Fruit fly (Drosophila melanogaster) whole organism, embryonic: ENCODE results near the gene M6.
A peak's percentile ranks its signal among the peaks of the same experiment; 100 is the strongest.

Source experiments
- Atf6 ChIP-seq: fragments of 200-800 bp; sonication (Bioruptor generic); IDR thresholded peaks from 2 replicates; pipeline ENCODE4 v1.3.6; 2022; ENCODE audit warnings: missing biosample characterization, missing genetic modification characterization
- BEAF-32 ChIP-seq: fragments of 200-800 bp; sonication (Bioruptor generic); optimal IDR thresholded peaks from 3 replicates; lab custom pipeline; 2017; ENCODE audit warnings: missing biosample characterization, missing genetic modification characterization, mild to moderate bottlenecking, moderate library complexity, missing genetic modification reagents
- CG10462 ChIP-seq: fragments of 200-800 bp; sonication (Bioruptor generic); optimal IDR thresholded peaks from 2 replicates; lab custom pipeline; 2016; ENCODE audit warnings: missing biosample characterization, missing genetic modification characterization
- CG12769 ChIP-seq: fragments of 200-800 bp; sonication (Bioruptor generic); optimal IDR thresholded peaks from 2 replicates; lab custom pipeline; 2019; ENCODE audit warnings: missing biosample characterization, mild to moderate bottlenecking, missing genetic modification characterization, moderate library complexity
- CG13894 ChIP-seq: fragments of 200-800 bp; sonication (Bioruptor generic); optimal IDR thresholded peaks from 3 replicates; lab custom pipeline; 2018; ENCODE audit warnings: missing biosample characterization, mild to moderate bottlenecking, missing genetic modification characterization, moderate library complexity
- CG15269 ChIP-seq: fragments of 200-800 bp; sonication (Bioruptor generic); optimal IDR thresholded peaks from 2 replicates; lab custom pipeline; 2018; ENCODE audit warnings: missing biosample characterization, mild to moderate bottlenecking, missing genetic modification characterization, moderate library complexity
- CG15601 ChIP-seq: fragments of 200-800 bp; sonication (Bioruptor generic); optimal IDR thresholded peaks from 3 replicates; lab custom pipeline; 2019; ENCODE audit warnings: missing biosample characterization, mild to moderate bottlenecking, missing genetic modification characterization, moderate library complexity
- CG17568 ChIP-seq: fragments of 200-800 bp; sonication (Bioruptor generic); optimal IDR thresholded peaks from 2 replicates; lab custom pipeline; 2018; ENCODE audit warnings: missing biosample characterization, mild to moderate bottlenecking, missing genetic modification characterization, moderate library complexity
- CG31388 ChIP-seq: fragments of 200-800 bp; sonication (Bioruptor generic); optimal IDR thresholded peaks from 2 replicates; lab custom pipeline; 2016; ENCODE audit warnings: missing biosample characterization, missing genetic modification characterization
- CG3407 ChIP-seq: fragments of 200-800 bp; sonication (Bioruptor generic); optimal IDR thresholded peaks from 2 replicates; lab custom pipeline; 2018; ENCODE audit warnings: missing biosample characterization, mild to moderate bottlenecking, missing genetic modification characterization
- CG34224 ChIP-seq: fragments of 200-800 bp; sonication (Bioruptor generic); IDR thresholded peaks from 3 replicates; pipeline ENCODE4 v1.3.6; 2022; ENCODE audit warnings: missing biosample characterization, missing genetic modification characterization; ENCODE audit not compliant: partially characterized antibody
- CG5953 ChIP-seq: fragments of 200-800 bp; sonication (Bioruptor generic); IDR thresholded peaks from 2 replicates; pipeline ENCODE4 v1.3.6; 2022; ENCODE audit warnings: missing biosample characterization, missing genetic modification characterization
- CoRest ChIP-seq: fragments of 200-800 bp; sonication (Bioruptor generic); optimal IDR thresholded peaks from 3 replicates; lab custom pipeline; 2018; ENCODE audit warnings: missing biosample characterization, mild to moderate bottlenecking, missing genetic modification characterization, moderate library complexity
- Dbx ChIP-seq: fragments of 200-800 bp; sonication (Bioruptor generic); IDR thresholded peaks from 3 replicates; pipeline ENCODE4 v1.3.6; 2022; ENCODE audit warnings: missing biosample characterization, missing genetic modification characterization
- Dp ChIP-seq: fragments of 200-800 bp; sonication (Bioruptor generic); optimal IDR thresholded peaks from 2 replicates; lab custom pipeline; 2018; ENCODE audit warnings: missing biosample characterization, mild to moderate bottlenecking, missing genetic modification characterization, moderate library complexity
- Drgx ChIP-seq: fragments of 200-800 bp; sonication (Bioruptor generic); IDR thresholded peaks from 2 replicates; pipeline ENCODE4 v1.3.6; 2022; ENCODE audit warnings: missing biosample characterization, missing genetic modification characterization
- Eip74EF ChIP-seq, 2 experiments: fragments of 200-800 bp in 1 of 2; fragments of >200 bp in 1 of 2; sonication (Bioruptor generic) in 1 of 2; optimal IDR thresholded peaks; 2 replicates each; lab custom pipeline; 2017 to 2019; ENCODE audit warnings: missing biosample characterization in 2 of 2, missing genetic modification characterization in 2 of 2, mild to moderate bottlenecking in 1 of 2, moderate library complexity in 1 of 2
- Fer3 ChIP-seq: fragments of 200-800 bp; sonication (Bioruptor generic); optimal IDR thresholded peaks from 2 replicates; lab custom pipeline; 2018; ENCODE audit warnings: missing biosample characterization, mild to moderate bottlenecking, missing genetic modification characterization, moderate library complexity
- Gug ChIP-seq: fragments of 200-800 bp; sonication (Bioruptor generic); IDR thresholded peaks from 4 replicates; pipeline ENCODE4 v1.3.6; 2022; ENCODE audit warnings: missing biosample characterization, missing genetic modification characterization
- H2.0 ChIP-seq: fragments of 200-800 bp; sonication (Bioruptor generic); IDR thresholded peaks from 2 replicates; pipeline ENCODE4 v1.3.6; 2022; ENCODE audit warnings: missing biosample characterization, missing genetic modification characterization
- MBD-R2 ChIP-seq: fragments of 200-800 bp; sonication (Bioruptor generic); IDR thresholded peaks from 2 replicates; pipeline ENCODE4 v1.3.6; 2022; ENCODE audit warnings: missing biosample characterization, missing genetic modification characterization
- MTF-1 ChIP-seq: fragments of 200-800 bp; sonication (Bioruptor generic); optimal IDR thresholded peaks from 2 replicates; lab custom pipeline; 2018; ENCODE audit warnings: missing biosample characterization, mild to moderate bottlenecking, missing genetic modification characterization, borderline replicate concordance
- NC2α ChIP-seq: fragments of 200-800 bp; sonication (Bioruptor generic); optimal IDR thresholded peaks from 2 replicates; lab custom pipeline; 2016; ENCODE audit warnings: missing biosample characterization, missing genetic modification characterization
- NFAT ChIP-seq: fragments of 200-800 bp; sonication (Bioruptor generic); IDR thresholded peaks from 2 replicates; pipeline ENCODE4 v1.3.6; 2022; ENCODE audit warnings: missing biosample characterization, missing genetic modification characterization
- Nf-YB ChIP-seq: fragments of 200-800 bp; sonication (Bioruptor generic); optimal IDR thresholded peaks from 3 replicates; lab custom pipeline; 2019; ENCODE audit warnings: missing biosample characterization, mild to moderate bottlenecking, missing genetic modification characterization, moderate library complexity
- Ravus ChIP-seq: fragments of 200-800 bp; sonication (Bioruptor generic); IDR thresholded peaks from 2 replicates; pipeline ENCODE4 v1.3.6; 2022; ENCODE audit warnings: missing biosample characterization, missing genetic modification characterization
- Sry-β ChIP-seq: fragments of 200-800 bp; sonication (Bioruptor generic); optimal IDR thresholded peaks from 2 replicates; lab custom pipeline; 2018; ENCODE audit warnings: missing biosample characterization, mild to moderate bottlenecking, missing genetic modification characterization, moderate library complexity
- Sry-δ ChIP-seq: fragments of 200-800 bp; sonication (Bioruptor generic); optimal IDR thresholded peaks from 2 replicates; lab custom pipeline; 2016; ENCODE audit warnings: missing biosample characterization, missing genetic modification characterization
- amos ChIP-seq: fragments of 200-800 bp; sonication (Bioruptor generic); IDR thresholded peaks from 2 replicates; pipeline ENCODE4 v1.3.6; 2022; ENCODE audit warnings: missing biosample characterization, missing genetic modification characterization; ENCODE audit not compliant: partially characterized antibody
- aop ChIP-seq: fragments of 200-800 bp; sonication (Bioruptor generic); IDR thresholded peaks from 2 replicates; pipeline ENCODE4 v1.3.6; 2022; ENCODE audit warnings: missing biosample characterization, missing genetic modification characterization
- ash1 ChIP-seq: fragments of 200-800 bp; sonication (Bioruptor generic); optimal IDR thresholded peaks from 2 replicates; lab custom pipeline; 2018; ENCODE audit warnings: missing biosample characterization, mild to moderate bottlenecking, missing genetic modification characterization
- ato ChIP-seq: fragments of 200-800 bp; sonication (Bioruptor generic); IDR thresholded peaks from 2 replicates; pipeline ENCODE4 v1.3.6; 2022; ENCODE audit warnings: missing biosample characterization, missing genetic modification characterization; ENCODE audit not compliant: partially characterized antibody
- danr ChIP-seq: fragments of 200-800 bp; sonication (Bioruptor generic); IDR thresholded peaks from 2 replicates; pipeline ENCODE4 v1.3.6; 2022; ENCODE audit warnings: missing biosample characterization, missing genetic modification characterization
- dati ChIP-seq: fragments of 200-800 bp; sonication (Bioruptor generic); IDR thresholded peaks from 2 replicates; pipeline ENCODE4 v1.3.6; 2022; ENCODE audit warnings: missing biosample characterization, missing genetic modification characterization
- gem ChIP-seq: fragments of 200-800 bp; sonication (Bioruptor generic); optimal IDR thresholded peaks from 2 replicates; lab custom pipeline; 2019; ENCODE audit warnings: missing biosample characterization, mild to moderate bottlenecking, missing genetic modification characterization, moderate library complexity
- hbn ChIP-seq: fragments of 200-800 bp; sonication (Bioruptor generic); IDR thresholded peaks from 2 replicates; pipeline ENCODE4 v1.3.6; 2022; ENCODE audit warnings: missing biosample characterization, missing genetic modification characterization; ENCODE audit not compliant: partially characterized antibody
- lov ChIP-seq, 2 experiments: fragments of 200-800 bp in 1 of 2; fragments of >200 bp in 1 of 2; sonication (Bioruptor generic) in 1 of 2; IDR thresholded peaks in 1 of 2; optimal IDR thresholded peaks in 1 of 2; 2 replicates in 1 of 2; 3 replicates in 1 of 2; pipeline versions ENCODE4 v1.3.6 to Lab custom; 2017 to 2022; ENCODE audit warnings: missing biosample characterization in 1 of 2, missing genetic modification characterization in 1 of 2
- nerfin-2 ChIP-seq: fragments of 200-800 bp; sonication (Bioruptor generic); IDR thresholded peaks from 2 replicates; pipeline ENCODE4 v1.3.6; 2022; ENCODE audit warnings: missing biosample characterization, missing genetic modification characterization; ENCODE audit not compliant: partially characterized antibody
- otp ChIP-seq: fragments of 200-800 bp; sonication (Bioruptor generic); IDR thresholded peaks from 3 replicates; pipeline ENCODE4, ENCODE4 v1.3.6; 2022; ENCODE audit warnings: missing biosample characterization, missing genetic modification characterization
- pan ChIP-seq, 4 experiments: fragments of >200 bp in 3 of 4; fragments of 200-800 bp in 1 of 4; sonication (Bioruptor generic) in 1 of 4; optimal IDR thresholded peaks in 3 of 4; IDR thresholded peaks in 1 of 4; 2 replicates each; pipeline versions ENCODE4 v1.3.6 to Lab custom; 2017 to 2022; ENCODE audit warnings: missing biosample characterization in 2 of 4, missing genetic modification characterization in 2 of 4, mixed read lengths in 1 of 4
- schlank ChIP-seq: fragments of 200-800 bp; sonication (Bioruptor generic); optimal IDR thresholded peaks from 2 replicates; lab custom pipeline; 2018; ENCODE audit warnings: missing biosample characterization, mild to moderate bottlenecking, missing genetic modification characterization
- sima ChIP-seq: fragments of 200-800 bp; sonication (Bioruptor generic); optimal IDR thresholded peaks from 2 replicates; lab custom pipeline; 2016; ENCODE audit warnings: missing biosample characterization, missing genetic modification characterization
- sisA ChIP-seq: fragments of 200-800 bp; sonication (Bioruptor generic); IDR thresholded peaks from 2 replicates; pipeline ENCODE4 v1.3.6; 2022; ENCODE audit warnings: missing biosample characterization, missing genetic modification characterization
- tap ChIP-seq: fragments of 200-800 bp; optimal IDR thresholded peaks from 3 replicates; lab custom pipeline; 2019; ENCODE audit warnings: missing biosample characterization, mild to moderate bottlenecking, missing genetic modification characterization, moderate library complexity
- tgo ChIP-seq: fragments of 200-800 bp; sonication (Bioruptor generic); IDR thresholded peaks from 3 replicates; pipeline ENCODE4 v1.3.6; 2022; ENCODE audit warnings: missing biosample characterization, missing genetic modification characterization
- usp ChIP-seq: fragments of >200 bp; optimal IDR thresholded peaks from 2 replicates; lab custom pipeline; 2017; ENCODE audit warnings: missing biosample characterization, missing genetic modification characterization

The M6 gene

DNA sequence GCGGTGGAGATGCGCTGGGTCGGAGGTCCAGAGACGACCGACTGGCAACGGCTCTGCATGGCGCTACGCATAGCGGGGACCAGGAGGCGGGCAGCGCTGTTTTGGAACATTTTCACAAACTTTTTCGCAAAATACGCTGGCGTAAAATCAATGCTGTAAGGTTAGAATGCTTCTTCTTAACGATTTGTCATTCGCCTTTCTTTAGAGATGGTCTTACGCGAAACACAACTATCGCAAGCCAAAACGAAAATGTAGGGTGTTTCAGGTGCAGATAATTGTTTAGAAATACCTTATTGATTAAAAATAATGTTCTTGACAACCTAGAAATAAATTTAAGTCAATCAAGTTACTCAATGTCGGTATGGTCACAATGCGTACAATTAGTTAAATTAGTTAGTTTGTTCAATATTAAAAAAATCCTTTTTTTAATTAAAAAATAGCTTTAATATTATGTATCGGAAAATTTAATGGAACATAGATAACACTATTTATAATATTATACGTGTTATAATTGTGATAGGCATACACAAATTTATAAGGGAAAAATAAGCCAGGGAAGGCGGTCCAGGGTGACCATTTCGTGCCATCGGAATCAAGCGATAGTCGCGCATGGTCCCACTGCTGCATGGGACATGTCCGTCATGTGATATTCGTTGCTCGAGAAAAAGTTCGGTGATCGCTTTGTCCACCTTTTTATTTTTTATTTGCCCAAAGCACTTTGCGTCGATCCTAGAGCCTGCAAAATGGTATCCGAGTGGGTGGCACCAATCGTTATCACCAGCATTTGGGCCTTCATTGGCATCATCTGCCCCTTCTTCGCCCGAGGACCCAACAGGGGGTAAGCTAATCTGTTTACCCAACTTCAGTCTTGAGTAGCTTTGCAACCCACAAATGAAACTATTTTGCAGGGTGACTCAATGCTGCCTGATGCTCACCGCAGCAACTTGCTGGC lies 31.9 kb downstream of the M6 start, which contains the start of the genes COX8 and VhaM9.7-b (continued):
- no peak for TF ChIP-seq lov (optimal IDR thresholded peaks at IDR 0.05; lab: Kevin White, UChicago)
- TF ChIP-seq lov (GFP tag; IDR thresholded peaks at IDR 0.05; lab: Robert Waterston, UW), result 0 out of 3 replicates have a peak, but pooled peaks have one; percentile 8
- TF ChIP-seq Eip74EF (GFP tag; optimal IDR thresholded peaks at IDR 0.05; lab: Kevin White, UChicago), result no peak
- no peak for TF ChIP-seq CG15601 (tag; lab: Kevin White, UChicago)
- no peak for TF ChIP-seq sisA
- peak; percentile 46; the same call in 1 of the 2 replicates for TF ChIP-seq nerfin-2 (GFP tag; lab: Robert Waterston, UW)
- no peak for TF ChIP-seq ash1 (GFP tag; lab: Kevin White, UChicago)
- TF ChIP-seq schlank (tag; lab: Kevin White, UChicago), result no peak
- no peak for TF ChIP-seq Sry-β (GFP tag; lab: Kevin White, UChicago)
- peak; percentile 72 for TF ChIP-seq amos (GFP tag; lab: Robert Waterston, UW)
- peak; percentile 53 for TF ChIP-seq hbn (GFP tag; lab: Robert Waterston, UW)
- TF ChIP-seq Drgx, result no peak
- TF ChIP-seq H2.0 (GFP tag; lab: Robert Waterston, UW), result peak; percentile 48
- no peak for TF ChIP-seq dati
- TF ChIP-seq CoRest (tag; lab: Kevin White, UChicago), result no peak
- no peak for TF ChIP-seq CG13894 (tag; lab: Kevin White, UChicago)
- no peak for TF ChIP-seq CG3407 (GFP tag; lab: Kevin White, UChicago)
- TF ChIP-seq ato (GFP tag; lab: Robert Waterston, UW), result peak; percentile 48; the same call in 1 of the 2 replicates
- TF ChIP-seq CG10462 (GFP tag; lab: Kevin White, UChicago), result peak; percentile 42
- 0 out of 3 replicates have a peak, but pooled peaks have one; percentile 48 for TF ChIP-seq Dbx (GFP tag; lab: Robert Waterston, UW)
- TF ChIP-seq Fer3, result no peak
- peak; percentile 58; the same call in 2 of the 4 replicates for TF ChIP-seq Gug (GFP tag; lab: Robert Waterston, UW)
- TF ChIP-seq Atf6 (GFP tag; lab: Robert Waterston, UW), result peak; percentile 48; the same call in 1 of the 2 replicates
- TF ChIP-seq CG15269 (tag; lab: Kevin White, UChicago), result no peak
- no peak for TF ChIP-seq sima (GFP tag; lab: Kevin White, UChicago)
- no peak for TF ChIP-seq usp (GFP tag; lab: Kevin White, UChicago)
- TF ChIP-seq MTF-1, result no peak
- no peak for TF ChIP-seq Dp (GFP tag; lab: Kevin White, UChicago)
- TF ChIP-seq MBD-R2, result peak; percentile 76
- TF ChIP-seq aop (GFP tag; lab: Robert Waterston, UW), result peak; percentile 11; the same call in 1 of the 2 replicates
- no peak for TF ChIP-seq Nf-YB
- TF ChIP-seq CG5953 (GFP tag; lab: Robert Waterston, UW), result no peak
- TF ChIP-seq NFAT (GFP tag; lab: Robert Waterston, UW), result no peak; the same call in 1 of the 2 replicates
- peak; percentile 1; the same call in 1 of the 2 replicates for TF ChIP-seq Ravus
- peak; percentile 56 for TF ChIP-seq CG12769 (tag; lab: Kevin White, UChicago)
- TF ChIP-seq tgo (GFP tag; lab: Robert Waterston, UW), result peak; percentile 58; the same call in 2 of the 3 replicates
- peak; percentile 93 for TF ChIP-seq BEAF-32 (GFP tag; lab: Kevin White, UChicago)
- no peak for TF ChIP-seq tap
- peak; percentile 93 for TF ChIP-seq Sry-δ (GFP tag; lab: Kevin White, UChicago)
- TF ChIP-seq CG17568 (GFP tag; lab: Kevin White, UChicago), result no peak
- TF ChIP-seq CG34224, result peak; percentile 21; the same call in 1 of the 3 replicates
- TF ChIP-seq danr (GFP tag; lab: Robert Waterston, UW), result no peak
- TF ChIP-seq CG31388 (GFP tag; lab: Kevin White, UChicago), result peak; percentile 30
- TF ChIP-seq gem (tag; lab: Kevin White, UChicago), result no peak
- TF ChIP-seq pan (optimal IDR thresholded peaks at IDR 0.05; lab: Kevin White, UChicago), result no peak
- TF ChIP-seq pan (GFP tag; optimal IDR thresholded peaks at IDR 0.05 in 1 of 2, IDR thresholded peaks at IDR 0.05 in 1 of 2), result peak in 1 of 2 experiments; percentile 37
- no peak for TF ChIP-seq NC2α (GFP tag; lab: Kevin White, UChicago)
- TF ChIP-seq otp (GFP tag; lab: Robert Waterston, UW), result no peak
